Fruit fly (Drosophila melanogaster) whole organism, wandering third instar larva: Measurements from ENCODE around the gene CG31102.

Experiments used
- Abd-B ChIP-seq: fragments of >200 bp; optimal IDR thresholded peaks from 2 replicates; lab custom pipeline; 2017; ENCODE audit warnings: missing biosample characterization, missing genetic modification characterization
- CG32264 ChIP-seq: fragments of 200-800 bp; sonication (Bioruptor generic); optimal IDR thresholded peaks from 2 replicates; lab custom pipeline; 2016; ENCODE audit warnings: missing biosample characterization, missing genetic modification characterization
- CG9705 ChIP-seq: fragments of 200-800 bp; sonication (Bioruptor generic); optimal IDR thresholded peaks from 2 replicates; lab custom pipeline; 2018; ENCODE audit warnings: missing biosample characterization, mild to moderate bottlenecking, missing genetic modification characterization
- Dfd ChIP-seq: fragments of >200 bp; optimal IDR thresholded peaks from 2 replicates; lab custom pipeline; 2017; ENCODE audit warnings: missing biosample characterization, missing genetic modification characterization
- Dif ChIP-seq: fragments of 200-275, 200-300 bp; sonication (Bioruptor generic); optimal IDR thresholded peaks from 2 replicates; lab custom pipeline; 2018; ENCODE audit warnings: missing biosample characterization, missing genetic modification characterization; ENCODE audit not compliant: partially characterized antibody
- HLH106 ChIP-seq: fragments of 200-800 bp; optimal IDR thresholded peaks from 3 replicates; lab custom pipeline; 2019; ENCODE audit warnings: missing biosample characterization, mild to moderate bottlenecking, missing genetic modification characterization, moderate library complexity
- Hr78 ChIP-seq: fragments of >200 bp; optimal IDR thresholded peaks from 2 replicates; lab custom pipeline; 2017; ENCODE audit warnings: missing biosample characterization, missing genetic modification characterization
- Hr83 ChIP-seq: fragments of 200-300 bp; sonication (Bioruptor generic); optimal IDR thresholded peaks from 2 replicates; lab custom pipeline; 2016; ENCODE audit warnings: missing biosample characterization, mild to moderate bottlenecking, missing genetic modification characterization, moderate library complexity; ENCODE audit not compliant: poor library complexity, severe bottlenecking
- Mio ChIP-seq: sonication (Bioruptor generic); optimal IDR thresholded peaks from 2 replicates; lab custom pipeline; 2016; ENCODE audit warnings: missing biosample characterization, missing genetic modification characterization
- Myc ChIP-seq: fragments of >200 bp; optimal IDR thresholded peaks from 2 replicates; lab custom pipeline; 2017
- N ChIP-seq: fragments of >200 bp; optimal IDR thresholded peaks from 2 replicates; lab custom pipeline; 2018; ENCODE audit warnings: missing biosample characterization, missing external identifiers, missing genetic modification characterization
- OdsH ChIP-seq: fragments of 200-800 bp; sonication (Bioruptor generic); optimal IDR thresholded peaks from 2 replicates; lab custom pipeline; 2016; ENCODE audit warnings: missing biosample characterization, mild to moderate bottlenecking, missing genetic modification characterization
- Rel ChIP-seq, 2 experiments: fragments of 200-800 bp; sonication (Bioruptor generic) in 1 of 2; optimal IDR thresholded peaks; 2 replicates in 1 of 2; 3 replicates in 1 of 2; lab custom pipeline; 2016 to 2019; ENCODE audit warnings: mild to moderate bottlenecking in 2 of 2, missing biosample characterization in 2 of 2, missing genetic modification characterization in 2 of 2, moderate library complexity in 1 of 2
- Sp1 ChIP-seq: fragments of 200-800 bp; sonication (Bioruptor generic); optimal IDR thresholded peaks from 3 replicates; lab custom pipeline; 2019; ENCODE audit warnings: missing biosample characterization, mild to moderate bottlenecking, missing genetic modification characterization, moderate library complexity
- Vsx2 ChIP-seq: fragments of 200-300, 225-300 bp; sonication (Bioruptor generic); optimal IDR thresholded peaks from 2 replicates; lab custom pipeline; 2018; ENCODE audit warnings: missing biosample characterization, missing genetic modification characterization; ENCODE audit not compliant: partially characterized antibody
- br ChIP-seq: fragments of 200-800 bp; sonication (Bioruptor generic); optimal IDR thresholded peaks from 2 replicates; lab custom pipeline; 2016; ENCODE audit warnings: missing biosample characterization, missing genetic modification characterization
- brk ChIP-seq: fragments of 200-800 bp; sonication (Bioruptor generic); optimal IDR thresholded peaks from 2 replicates; lab custom pipeline; 2016; ENCODE audit warnings: missing biosample characterization, mild to moderate bottlenecking, missing genetic modification characterization
- dl ChIP-seq, 2 experiments: fragments of 175-275, 200-275 bp in 1 of 2; fragments of 200-275 bp in 1 of 2; sonication (Bioruptor generic); optimal IDR thresholded peaks; lab custom pipeline; 2018; ENCODE audit warnings: mild to moderate bottlenecking in 2 of 2, missing biosample characterization in 2 of 2, missing genetic modification characterization in 2 of 2, moderate library complexity in 2 of 2; ENCODE audit not compliant: partially characterized antibody in 2 of 2, insufficient read depth in 1 of 2
- dmrt93B ChIP-seq: fragments of 200-800 bp; sonication (Bioruptor generic); optimal IDR thresholded peaks from 2 replicates; lab custom pipeline; 2018; ENCODE audit warnings: missing biosample characterization, mild to moderate bottlenecking, missing genetic modification characterization
- dsf ChIP-seq: sonication (Bioruptor generic); optimal IDR thresholded peaks from 2 replicates; lab custom pipeline; 2016; ENCODE audit warnings: missing biosample characterization, missing genetic modification characterization, borderline replicate concordance
- ey ChIP-seq: fragments of 200-800 bp; sonication (Bioruptor generic); optimal IDR thresholded peaks from 2 replicates; lab custom pipeline; 2016; ENCODE audit warnings: missing biosample characterization, missing genetic modification characterization
- foxo ChIP-seq, 2 experiments: fragments of 200-800 bp; sonication (Bioruptor generic); optimal IDR thresholded peaks; 2 replicates in 1 of 2; 3 replicates in 1 of 2; lab custom pipeline; 2016 to 2017; ENCODE audit warnings: missing biosample characterization in 2 of 2, missing genetic modification characterization in 2 of 2
- fru ChIP-seq: fragments of 200-800 bp; sonication (Bioruptor generic); optimal IDR thresholded peaks from 3 replicates; lab custom pipeline; 2016; ENCODE audit warnings: missing biosample characterization, mild to moderate bottlenecking, missing genetic modification characterization
- h ChIP-seq: fragments of 200-800 bp; sonication (Bioruptor generic); optimal IDR thresholded peaks from 3 replicates; lab custom pipeline; 2016; ENCODE audit warnings: missing biosample characterization, mild to moderate bottlenecking, missing genetic modification characterization
- lola ChIP-seq: fragments of >200 bp; optimal IDR thresholded peaks from 2 replicates; lab custom pipeline; 2017; ENCODE audit warnings: missing biosample characterization, missing genetic modification characterization
- psq ChIP-seq: fragments of 200-800 bp; sonication (Bioruptor generic); optimal IDR thresholded peaks from 3 replicates; lab custom pipeline; 2017; ENCODE audit warnings: missing biosample characterization, mild to moderate bottlenecking, missing genetic modification characterization, moderate library complexity
- rgr ChIP-seq: fragments of 200-800 bp; sonication (Bioruptor generic); optimal IDR thresholded peaks from 3 replicates; lab custom pipeline; 2016; ENCODE audit warnings: missing biosample characterization, mild to moderate bottlenecking, missing genetic modification characterization
- sage ChIP-seq: fragments of 200-800 bp; sonication (Bioruptor generic); optimal IDR thresholded peaks from 2 replicates; lab custom pipeline; 2016; ENCODE audit warnings: missing biosample characterization, mild to moderate bottlenecking, missing genetic modification characterization
- sv ChIP-seq: fragments of 200-800 bp; sonication (Bioruptor generic); optimal IDR thresholded peaks from 3 replicates; lab custom pipeline; 2016; ENCODE audit warnings: missing biosample characterization, missing genetic modification characterization
- tai ChIP-seq: sonication (Bioruptor generic); optimal IDR thresholded peaks from 2 replicates; lab custom pipeline; 2016; ENCODE audit warnings: missing biosample characterization, missing genetic modification characterization
- usp ChIP-seq: fragments of >200 bp; optimal IDR thresholded peaks from 2 replicates; lab custom pipeline; 2017; ENCODE audit warnings: missing biosample characterization, missing genetic modification characterization
- woc ChIP-seq: sonication (Bioruptor generic); optimal IDR thresholded peaks from 2 replicates; lab custom pipeline; 2016; ENCODE audit warnings: missing biosample characterization, mild to moderate bottlenecking, missing genetic modification characterization

Gene CG31102

dm6 chr3R:25269909-25270308 lies 25.5 kb downstream of the CG31102 start, which contains the start of the genes CG11889 and CG11891:
Gene CG11889, plus strand, starts transcription at chr3R:25270209.
Gene CG11891, plus strand, starts transcription at chr3R:25270209.
- TF ChIP-seq dl (GFP tag; optimal IDR thresholded peaks at IDR 0.05; lab: Kevin White, UChicago; ENCODE audit: insufficient read depth in 1 of 2, partially characterized antibody in 2 of 2) (no peak), OdsH (GFP tag; lab: Kevin White, UChicago) (no peak), N (GFP tag; lab: Kevin White, UChicago) (no peak), Hr78 (no peak), psq (no peak), Myc (lab: Kevin White, UChicago) (no peak), woc (GFP tag; lab: Kevin White, UChicago) (no peak), foxo (GFP tag; optimal IDR thresholded peaks at IDR 0.05; lab: Kevin White, UChicago) (no peak), lola (no peak), usp (no peak), Dif (GFP tag; lab: Kevin White, UChicago) (no peak), br (no peak), CG32264 (GFP tag; lab: Kevin White, UChicago) (no peak), Hr83 (GFP tag; lab: Kevin White, UChicago) (no peak), dmrt93B (GFP tag; lab: Kevin White, UChicago) (no peak), CG9705 (no peak), Sp1 (GFP tag; lab: Kevin White, UChicago) (no peak), sage (GFP tag; lab: Kevin White, UChicago) (no peak), Mio (GFP tag; lab: Kevin White, UChicago) (no peak)

DNA sequence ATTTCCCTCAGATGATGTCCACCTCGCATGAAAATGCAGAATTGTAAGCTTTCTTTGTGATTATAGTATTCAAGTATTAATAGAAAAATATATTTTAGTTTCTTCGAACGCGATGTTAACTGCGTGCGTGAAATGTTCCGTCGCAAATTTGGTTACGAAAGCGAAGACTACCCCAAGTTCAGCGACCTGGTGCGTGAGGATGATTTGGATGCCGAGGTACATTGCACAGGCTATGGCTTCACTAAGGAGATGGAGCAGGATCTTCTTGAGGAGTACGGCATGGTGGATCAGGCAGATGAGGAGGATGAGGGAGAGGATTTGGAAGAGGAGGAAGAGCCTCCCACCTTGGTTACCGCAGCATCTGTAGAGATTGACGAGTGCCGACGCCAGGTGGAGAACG lies 28.6 kb downstream of the CG31102 start:
- TF ChIP-seq Hr83 (GFP tag; lab: Kevin White, UChicago) (no peak), lola (no peak), sage (GFP tag; lab: Kevin White, UChicago) (no peak), fru (GFP tag; lab: Kevin White, UChicago) (no peak), rgr (GFP tag; lab: Kevin White, UChicago) (no peak), brk (GFP tag; lab: Kevin White, UChicago) (no peak), woc (GFP tag; lab: Kevin White, UChicago) (no peak), Dif (GFP tag; lab: Kevin White, UChicago) (no peak), ey (GFP tag; lab: Kevin White, UChicago) (no peak), CG9705 (no peak), dl (GFP tag; optimal IDR thresholded peaks at IDR 0.05; lab: Kevin White, UChicago; ENCODE audit: insufficient read depth in 1 of 2, partially characterized antibody in 2 of 2) (no peak), foxo (GFP tag; optimal IDR thresholded peaks at IDR 0.05; lab: Kevin White, UChicago) (no peak), h (no peak), dsf (GFP tag; lab: Kevin White, UChicago) (no peak), Vsx2 (GFP tag; lab: Kevin White, UChicago) (no peak), Myc (lab: Kevin White, UChicago) (no peak), usp (no peak), Dfd (no peak), tai (no peak)

dm6 chr3R:25265589-25266201 lies 29.7 kb downstream of the CG31102 start, which contains the start of the genes GlnRS and RIOK2:
Gene GlnRS, minus strand, starts transcription at chr3R:25265721.
Gene RIOK2, plus strand, starts transcription at chr3R:25265844.
- TF ChIP-seq N (GFP tag; lab: Kevin White, UChicago), result peak; percentile 100
- TF ChIP-seq Vsx2 (GFP tag; lab: Kevin White, UChicago), result no peak
- TF ChIP-seq Sp1 (GFP tag; lab: Kevin White, UChicago), result peak; percentile 13
- no peak for TF ChIP-seq HLH106 (tag; lab: Kevin White, UChicago)
- peak; percentile 59 for TF ChIP-seq Abd-B (GFP tag; lab: Kevin White, UChicago)
- TF ChIP-seq sv (GFP tag; lab: Kevin White, UChicago), result no peak
- TF ChIP-seq Hr78, result peak; percentile 79
- TF ChIP-seq Myc (lab: Kevin White, UChicago), result peak; percentile 75
- no peak for TF ChIP-seq Rel (GFP tag; optimal IDR thresholded peaks at IDR 0.05; lab: Kevin White, UChicago)
- peak; percentile 54 for TF ChIP-seq Rel (tag; optimal IDR thresholded peaks at IDR 0.05; lab: Kevin White, UChicago)
- TF ChIP-seq, all 38 proteins: peak for 6
